Worm (Caenorhabditis elegans) whole organism, mixed stage, embryonic: ENCODE measurements around the gene K01A6.6.

Experiments
- M03D4.4 ChIP-seq: sonication (generic microtip); optimal IDR thresholded peaks from 2 replicates; lab custom pipeline; 2017; ENCODE audit warnings: mild to moderate bottlenecking, missing genetic modification characterization, missing compliant biosample characterization
- bed-3 ChIP-seq: fragments of 200-800 bp; sonication (Bioruptor generic); optimal IDR thresholded peaks from 3 replicates; lab custom pipeline; 2018; ENCODE audit warnings: mild to moderate bottlenecking, missing genetic modification characterization, moderate library complexity, missing compliant biosample characterization
- blmp-1 ChIP-seq: fragments of 150-350 bp; optimal IDR thresholded peaks from 2 replicates; lab custom pipeline; 2014; ENCODE audit warnings: missing biosample characterization, missing genetic modification characterization
- ceh-39 ChIP-seq: fragments of 150-350 bp; optimal IDR thresholded peaks from 2 replicates; lab custom pipeline; 2014; ENCODE audit warnings: missing biosample characterization, missing genetic modification characterization
- ceh-43 ChIP-seq: fragments of 200-800 bp; sonication (Bioruptor generic); optimal IDR thresholded peaks from 2 replicates; lab custom pipeline; 2018; ENCODE audit warnings: mild to moderate bottlenecking, missing genetic modification characterization, moderate library complexity, missing compliant biosample characterization
- ceh-83 ChIP-seq: fragments of 200-800 bp; sonication (Bioruptor generic); optimal IDR thresholded peaks from 2 replicates; lab custom pipeline; 2018; ENCODE audit warnings: mild to moderate bottlenecking, missing genetic modification characterization, missing compliant biosample characterization
- ces-1 ChIP-seq: fragments of 150-350 bp; optimal IDR thresholded peaks from 2 replicates; lab custom pipeline; 2014; ENCODE audit warnings: missing biosample characterization, missing genetic modification reagents, missing genetic modification characterization
- cnd-1 ChIP-seq: fragments of 200-800 bp; sonication (Bioruptor generic); optimal IDR thresholded peaks from 2 replicates; lab custom pipeline; 2018; ENCODE audit warnings: mild to moderate bottlenecking, missing genetic modification characterization, missing compliant biosample characterization
- drap-1 ChIP-seq: fragments of 200-800 bp; sonication (Bioruptor generic); optimal IDR thresholded peaks from 3 replicates; lab custom pipeline; 2018; ENCODE audit warnings: mild to moderate bottlenecking, missing genetic modification characterization, missing compliant biosample characterization
- elt-1 ChIP-seq: sonication (generic microtip); optimal IDR thresholded peaks from 2 replicates; lab custom pipeline; 2017; ENCODE audit warnings: missing genetic modification characterization, mild to moderate bottlenecking, missing compliant biosample characterization, antibody characterized with exemption, moderate library complexity, borderline replicate concordance; ENCODE audit not compliant: insufficient read depth
- elt-3 ChIP-seq: fragments of 150-350 bp; optimal IDR thresholded peaks from 2 replicates; lab custom pipeline; 2014; ENCODE audit warnings: missing biosample characterization, missing genetic modification characterization
- ham-2 ChIP-seq: fragments of 200-800 bp; sonication (Bioruptor generic); optimal IDR thresholded peaks from 2 replicates; lab custom pipeline; 2018; ENCODE audit warnings: mild to moderate bottlenecking, missing genetic modification characterization, missing compliant biosample characterization
- hlh-1 ChIP-seq: fragments of 150-350 bp; optimal IDR thresholded peaks from 2 replicates; lab custom pipeline; 2014; ENCODE audit warnings: missing biosample characterization, missing genetic modification reagents, missing genetic modification characterization
- lin-13 ChIP-seq: fragments of 150-350 bp; optimal IDR thresholded peaks from 2 replicates; lab custom pipeline; 2014; ENCODE audit warnings: missing biosample characterization, missing genetic modification characterization
- lin-32 ChIP-seq: fragments of 200-800 bp; sonication (Bioruptor generic); optimal IDR thresholded peaks from 2 replicates; lab custom pipeline; 2018; ENCODE audit warnings: mild to moderate bottlenecking, missing genetic modification characterization, missing compliant biosample characterization
- lsy-2 ChIP-seq: fragments of 150-350 bp; optimal IDR thresholded peaks from 2 replicates; lab custom pipeline; 2014; ENCODE audit warnings: missing biosample characterization, missing genetic modification characterization
- mep-1 ChIP-seq: fragments of 150-350 bp; optimal IDR thresholded peaks from 2 replicates; lab custom pipeline; 2017; ENCODE audit warnings: missing biosample characterization, missing genetic modification reagents, missing genetic modification characterization, inconsistent platforms
- mls-2 ChIP-seq: sonication (generic microtip); optimal IDR thresholded peaks from 2 replicates; lab custom pipeline; 2016; ENCODE audit warnings: mild to moderate bottlenecking, missing genetic modification characterization, moderate library complexity, missing compliant biosample characterization
- nhr-12 ChIP-seq: fragments of 150-350 bp; optimal IDR thresholded peaks from 2 replicates; lab custom pipeline; 2014; ENCODE audit warnings: missing biosample characterization, missing genetic modification characterization
- nhr-2 ChIP-seq: fragments of 150-350 bp; optimal IDR thresholded peaks from 2 replicates; lab custom pipeline; 2014; ENCODE audit warnings: missing biosample characterization, missing genetic modification characterization
- nhr-237 ChIP-seq: fragments of 150-350 bp; optimal IDR thresholded peaks from 2 replicates; lab custom pipeline; 2014; ENCODE audit warnings: missing biosample characterization, missing genetic modification characterization
- nhr-28 ChIP-seq: fragments of 150-350 bp; optimal IDR thresholded peaks from 2 replicates; lab custom pipeline; 2014; ENCODE audit warnings: missing biosample characterization, missing genetic modification characterization
- nhr-76 ChIP-seq: sonication (generic microtip); optimal IDR thresholded peaks from 2 replicates; lab custom pipeline; 2017; ENCODE audit warnings: missing biosample characterization, missing genetic modification characterization
- pha-4 ChIP-seq: fragments of 150-350 bp; optimal IDR thresholded peaks from 2 replicates; lab custom pipeline; 2018; ENCODE audit warnings: missing biosample characterization, missing genetic modification reagents, missing genetic modification characterization
- sem-2 ChIP-seq: fragments of 200-800 bp; sonication (Bioruptor generic); optimal IDR thresholded peaks from 2 replicates; lab custom pipeline; 2018; ENCODE audit warnings: mild to moderate bottlenecking, missing genetic modification characterization, missing compliant biosample characterization
- snpc-4 ChIP-seq: fragments of 150-350 bp; optimal IDR thresholded peaks from 2 replicates; lab custom pipeline; 2014; ENCODE audit warnings: missing biosample characterization, missing genetic modification characterization
- sptf-1 ChIP-seq: sonication (generic microtip); optimal IDR thresholded peaks from 2 replicates; lab custom pipeline; 2017; ENCODE audit warnings: mild to moderate bottlenecking, missing genetic modification characterization, moderate library complexity, missing compliant biosample characterization
- tbx-8 ChIP-seq: fragments of 200-800 bp; sonication (Bioruptor generic); optimal IDR thresholded peaks from 2 replicates; lab custom pipeline; 2018; ENCODE audit warnings: mild to moderate bottlenecking, missing genetic modification characterization, moderate library complexity, missing compliant biosample characterization
- unc-120 ChIP-seq: sonication (generic microtip); optimal IDR thresholded peaks from 2 replicates; lab custom pipeline; 2017; ENCODE audit warnings: missing genetic modification characterization, missing compliant biosample characterization; ENCODE audit not compliant: poor library complexity, severe bottlenecking
- unc-39 ChIP-seq: fragments of 150-350 bp; optimal IDR thresholded peaks from 2 replicates; lab custom pipeline; 2014; ENCODE audit warnings: missing biosample characterization, missing genetic modification characterization
- unc-62 ChIP-seq: fragments of 150-350 bp; optimal IDR thresholded peaks from 2 replicates; lab custom pipeline; 2014; ENCODE audit warnings: missing biosample characterization, missing genetic modification reagents, missing genetic modification characterization
- zip-8 ChIP-seq: fragments of 150-350 bp; optimal IDR thresholded peaks from 2 replicates; lab custom pipeline; 2014; ENCODE audit warnings: missing biosample characterization, missing genetic modification characterization
- ztf-11 ChIP-seq: fragments of 150-350 bp; optimal IDR thresholded peaks from 2 replicates; lab custom pipeline; 2014; ENCODE audit warnings: missing biosample characterization, missing genetic modification characterization

Gene K01A6.6

ce11 chrIV:11735025-11735424 lies at the start of gene K01A6.6:
TSS of gene K01A6.6 (plus strand) at chrIV:11735325.
- TF ChIP-seq snpc-4 (tag; lab: Kevin White, UChicago) (no peak), ces-1 (no peak), unc-62 (GFP tag; lab: Kevin White, UChicago) (no peak), elt-1 (tag; lab: Kevin White, UChicago) (no peak), ceh-39 (tag; lab: Kevin White, UChicago) (no peak), lsy-2 (tag; lab: Kevin White, UChicago) (no peak), mls-2 (tag; lab: Kevin White, UChicago) (no peak), nhr-237 (tag; lab: Kevin White, UChicago) (no peak), elt-3 (tag; lab: Kevin White, UChicago) (no peak), unc-39 (tag; lab: Kevin White, UChicago) (no peak), tbx-8 (GFP tag; lab: Kevin White, UChicago) (no peak), bed-3 (GFP tag; lab: Kevin White, UChicago) (no peak), nhr-2 (tag; lab: Kevin White, UChicago) (no peak), M03D4.4 (tag; lab: Kevin White, UChicago) (no peak), lin-13 (tag; lab: Kevin White, UChicago) (no peak), lin-32 (GFP tag; lab: Kevin White, UChicago) (no peak), ham-2 (GFP tag; lab: Kevin White, UChicago) (no peak), sptf-1 (tag; lab: Kevin White, UChicago) (no peak)
- TF ChIP-seq, all 35 proteins: peak for 0

ce11 chrIV:11688018-11688417 lies 47.1 kb upstream of the K01A6.6 start, which contains the start of gene ZK792.5:
TSS of gene ZK792.5 (minus strand) at chrIV:11688118.
- TF ChIP-seq bed-3 (GFP tag; lab: Kevin White, UChicago) (peak; percentile 2), nhr-76 (tag; lab: Kevin White, UChicago) (no peak)

- TF ChIP-seq ztf-11 (tag; lab: Kevin White, UChicago): no peak
- TF ChIP-seq sem-2 (GFP tag; lab: Kevin White, UChicago): no peak
- no peak for TF ChIP-seq blmp-1 (tag; lab: Kevin White, UChicago)
- no peak for TF ChIP-seq pha-4 (tag; lab: Kevin White, UChicago)
- no peak for TF ChIP-seq nhr-76 (tag; lab: Kevin White, UChicago)
- no peak for TF ChIP-seq ces-1
- TF ChIP-seq M03D4.4 (tag; lab: Kevin White, UChicago): no peak
- TF ChIP-seq unc-39 (tag; lab: Kevin White, UChicago): no peak
- no peak for TF ChIP-seq mep-1
- no peak for TF ChIP-seq nhr-12 (tag; lab: Kevin White, UChicago)
- TF ChIP-seq elt-3 (tag; lab: Kevin White, UChicago): no peak
- TF ChIP-seq hlh-1 (tag; lab: Kevin White, UChicago): no peak
- TF ChIP-seq lin-32 (GFP tag; lab: Kevin White, UChicago): no peak
- TF ChIP-seq ham-2 (GFP tag; lab: Kevin White, UChicago): no peak
- no peak for TF ChIP-seq drap-1 (GFP tag; lab: Kevin White, UChicago)
- TF ChIP-seq ceh-83 (GFP tag; lab: Kevin White, UChicago): no peak
- no peak for TF ChIP-seq unc-120 (tag; lab: Kevin White, UChicago)
- no peak for TF ChIP-seq sptf-1 (tag; lab: Kevin White, UChicago)
- TF ChIP-seq nhr-28 (tag; lab: Kevin White, UChicago): no peak
- no peak for TF ChIP-seq tbx-8 (GFP tag; lab: Kevin White, UChicago)
Measured at ce11 chrIV:11690988-11691387, 44.1 kb upstream of the K01A6.6 start, which contains the start of gene let-60. TSS of gene let-60 (minus strand) at chrIV:11691088.

ce11 chrIV:11691524-11691923 lies 43.6 kb upstream of the K01A6.6 start:
- TF ChIP-seq ceh-39 (tag; lab: Kevin White, UChicago) (no peak), nhr-76 (tag; lab: Kevin White, UChicago) (no peak), unc-39 (tag; lab: Kevin White, UChicago) (no peak)

- peak; percentile 49 for TF ChIP-seq pha-4 (tag; lab: Kevin White, UChicago)
- TF ChIP-seq ces-1: peak; percentile 99
- TF ChIP-seq nhr-76 (tag; lab: Kevin White, UChicago): no peak
- peak; percentile 67 for TF ChIP-seq mep-1
- peak; percentile 1 for TF ChIP-seq nhr-2 (tag; lab: Kevin White, UChicago)
- TF ChIP-seq zip-8 (tag; lab: Kevin White, UChicago): no peak
- peak; percentile 23 for TF ChIP-seq lsy-2 (tag; lab: Kevin White, UChicago)
- TF ChIP-seq tbx-8 (GFP tag; lab: Kevin White, UChicago): peak; percentile 39
- peak; percentile 81 for TF ChIP-seq unc-62 (GFP tag; lab: Kevin White, UChicago)
- peak; percentile 60 for TF ChIP-seq mls-2 (tag; lab: Kevin White, UChicago)
- peak; percentile 73 for TF ChIP-seq hlh-1 (tag; lab: Kevin White, UChicago)
- peak; percentile 44 for TF ChIP-seq drap-1 (GFP tag; lab: Kevin White, UChicago)
- TF ChIP-seq lin-32 (GFP tag; lab: Kevin White, UChicago): no peak
- peak; percentile 70 for TF ChIP-seq nhr-237 (tag; lab: Kevin White, UChicago)
- TF ChIP-seq unc-120 (tag; lab: Kevin White, UChicago): peak; percentile 88
- TF ChIP-seq sptf-1 (tag; lab: Kevin White, UChicago): peak; percentile 28
- peak; percentile 46 for TF ChIP-seq ceh-39 (tag; lab: Kevin White, UChicago)
- peak; percentile 64 for TF ChIP-seq M03D4.4 (tag; lab: Kevin White, UChicago)
- TF ChIP-seq nhr-12 (tag; lab: Kevin White, UChicago): no peak
- TF ChIP-seq ceh-43 (GFP tag; lab: Kevin White, UChicago): peak; percentile 18
- peak; percentile 36 for TF ChIP-seq blmp-1 (tag; lab: Kevin White, UChicago)
- TF ChIP-seq cnd-1 (tag; lab: Kevin White, UChicago): peak; percentile 72
- TF ChIP-seq ham-2 (GFP tag; lab: Kevin White, UChicago): peak; percentile 97
- no peak for TF ChIP-seq elt-1 (tag; lab: Kevin White, UChicago)
Measured at ce11 chrIV:11692071-11692673, 43.0 kb upstream of the K01A6.6 start.
